Comparison of ENCODE assay signal across 1 fruit fly cellular context in the genomic region with DNA sequence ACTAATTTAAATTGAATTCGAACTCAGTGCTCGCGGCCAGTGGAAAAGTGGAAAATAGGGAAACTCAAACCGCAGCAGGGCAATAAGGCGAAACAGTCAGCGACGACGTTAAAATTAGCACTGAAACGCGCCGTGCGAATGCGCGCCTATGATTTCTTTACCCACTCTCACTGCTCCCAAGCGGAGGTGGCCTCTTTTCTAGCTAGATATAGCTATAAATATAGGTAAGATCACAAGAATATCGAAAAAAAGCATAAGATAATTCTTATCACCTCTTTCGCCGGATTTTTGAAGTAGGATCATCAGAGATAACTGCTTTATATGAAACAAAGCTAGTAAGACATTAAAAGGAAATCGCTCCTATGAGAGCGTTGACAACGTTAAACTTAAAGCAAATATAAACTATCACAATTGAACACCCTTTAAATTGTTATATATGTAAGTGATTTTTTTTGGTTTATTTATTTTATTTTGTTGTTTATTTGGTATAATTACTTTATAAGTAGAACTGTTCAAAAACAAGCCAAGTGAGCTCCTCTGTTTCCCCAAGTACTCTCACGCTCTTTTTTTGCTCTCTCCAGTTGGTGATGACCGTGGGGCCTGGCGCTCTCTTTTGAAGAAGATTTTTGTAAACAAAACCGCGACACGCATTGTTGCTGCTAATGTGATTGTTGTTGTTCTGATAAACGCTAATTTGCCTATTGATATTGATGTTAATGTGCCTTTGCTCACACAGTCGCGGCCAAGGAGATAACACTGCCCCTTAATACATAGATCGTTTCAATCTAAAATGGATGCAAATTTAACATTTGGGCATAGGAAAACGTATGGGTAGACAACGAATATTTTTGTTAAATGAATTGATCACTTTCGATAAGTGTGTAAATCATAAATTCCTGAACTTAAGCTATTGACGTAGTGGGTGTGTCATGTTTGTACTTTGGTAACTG.
A peak's percentile ranks its signal among the peaks of the same experiment; 100 is the strongest.
TF ChIP-seq lines count a peak whose summit lies in the region.

A gene (minus strand): TSS at position 124 of the 950 bp plus-strand sequence.

TF ChIP-seq in whole organism, embryonic, 481 proteins besides CTCF, POLR2A, EP300 and RAD21 (continued from another document and continues in another):
- peak; percentile 20 for TF ChIP-seq fu2 (GFP tag; optimal IDR thresholded peaks at IDR 0.05; lab: Kevin White, UChicago)
- TF ChIP-seq chn (GFP tag; optimal IDR thresholded peaks at IDR 0.05; lab: Kevin White, UChicago): no peak
- TF ChIP-seq CG9817 (tag; optimal IDR thresholded peaks at IDR 0.05; lab: Kevin White, UChicago): peak; percentile 37
- TF ChIP-seq tgo (GFP tag; IDR thresholded peaks at IDR 0.05; lab: Robert Waterston, UW): peak; percentile 49; the same call in 2 of the 3 replicates
- TF ChIP-seq Sox100B (GFP tag; optimal IDR thresholded peaks at IDR 0.05; lab: Kevin White, UChicago): peak; percentile 55
- peak; percentile 23 for TF ChIP-seq caup (GFP tag; optimal IDR thresholded peaks at IDR 0.05; lab: Kevin White, UChicago; ENCODE audit: severe bottlenecking)
- TF ChIP-seq dmrt99B (tag; optimal IDR thresholded peaks at IDR 0.05; lab: Kevin White, UChicago): peak; percentile 48
- no peak for TF ChIP-seq Bteb2 (GFP tag; optimal IDR thresholded peaks at IDR 0.05; lab: Kevin White, UChicago)
- no peak for TF ChIP-seq CG4854 (GFP tag; optimal IDR thresholded peaks at IDR 0.05; lab: Kevin White, UChicago)
- TF ChIP-seq wor (GFP tag; IDR thresholded peaks at IDR 0.05; lab: Robert Waterston, UW): no peak
- TF ChIP-seq Hsf (GFP tag; optimal IDR thresholded peaks at IDR 0.05; lab: Kevin White, UChicago): peak; percentile 39
- TF ChIP-seq kni (GFP tag; optimal IDR thresholded peaks at IDR 0.05; lab: Kevin White, UChicago): no peak
- no peak for TF ChIP-seq CG8478 (optimal IDR thresholded peaks at IDR 0.05; lab: Kevin White, UChicago)
- TF ChIP-seq pum (GFP tag; optimal IDR thresholded peaks at IDR 0.05; lab: Kevin White, UChicago): no peak
- TF ChIP-seq CG17912 (GFP tag; optimal IDR thresholded peaks at IDR 0.05; lab: Kevin White, UChicago): no peak
- peak; percentile 49 for TF ChIP-seq ATbp (GFP tag; optimal IDR thresholded peaks at IDR 0.05; lab: Kevin White, UChicago)
- no peak for TF ChIP-seq jumu (GFP tag; optimal IDR thresholded peaks at IDR 0.05; lab: Kevin White, UChicago)
- no peak for TF ChIP-seq CG6689 (GFP tag; IDR thresholded peaks at IDR 0.05; lab: Robert Waterston, UW)
- TF ChIP-seq dpn (GFP tag; optimal IDR thresholded peaks at IDR 0.05; lab: Kevin White, UChicago): peak in 1 of 2 experiments; percentile 48
- TF ChIP-seq CG34376 (GFP tag; optimal IDR thresholded peaks at IDR 0.05; lab: Kevin White, UChicago): peak; percentile 36
- TF ChIP-seq btn (GFP tag; optimal IDR thresholded peaks at IDR 0.05; lab: Kevin White, UChicago): no peak
- peak; percentile 21 for TF ChIP-seq Oli (tag; optimal IDR thresholded peaks at IDR 0.05; lab: Kevin White, UChicago)
- TF ChIP-seq Sox102F (GFP tag; optimal IDR thresholded peaks at IDR 0.05; lab: Kevin White, UChicago): peak; percentile 56
- peak; percentile 74 for TF ChIP-seq Atf6 (GFP tag; IDR thresholded peaks at IDR 0.05; lab: Robert Waterston, UW)
- TF ChIP-seq CG17568 (GFP tag; optimal IDR thresholded peaks at IDR 0.05; lab: Kevin White, UChicago): peak; percentile 60
- no peak for TF ChIP-seq ash1 (GFP tag; optimal IDR thresholded peaks at IDR 0.05; lab: Kevin White, UChicago)
- no peak for TF ChIP-seq Scr (GFP tag; IDR thresholded peaks at IDR 0.05; lab: Robert Waterston, UW; ENCODE audit: partially characterized antibody)
- peak; percentile 78 for TF ChIP-seq Rfx (GFP tag; IDR thresholded peaks at IDR 0.05; lab: Robert Waterston, UW)
- TF ChIP-seq CG15514 (GFP tag; optimal IDR thresholded peaks at IDR 0.05; lab: Kevin White, UChicago): peak; percentile 51
- peak; percentile 10 for TF ChIP-seq CG15601 (tag; optimal IDR thresholded peaks at IDR 0.05; lab: Kevin White, UChicago)
- peak; percentile 54 for TF ChIP-seq fd64A (GFP tag; optimal IDR thresholded peaks at IDR 0.05; lab: Kevin White, UChicago)
- peak; percentile 59; the same call in 1 of the 3 replicates for TF ChIP-seq CG2199 (GFP tag; IDR thresholded peaks at IDR 0.05; lab: Robert Waterston, UW)
- peak; percentile 35 for TF ChIP-seq Ssrp (tag; optimal IDR thresholded peaks at IDR 0.05; lab: Kevin White, UChicago)
- TF ChIP-seq CG17802 (tag; optimal IDR thresholded peaks at IDR 0.05; lab: Kevin White, UChicago): no peak
- peak; percentile 30 for TF ChIP-seq CG17385 (GFP tag; optimal IDR thresholded peaks at IDR 0.05; lab: Kevin White, UChicago)
- TF ChIP-seq CG6791 (GFP tag; IDR thresholded peaks at IDR 0.05; lab: Robert Waterston, UW; ENCODE audit: partially characterized antibody): 0 out of 3 replicates have a peak, but pooled peaks have one; percentile 37
- peak; percentile 59 for TF ChIP-seq CG6765 (GFP tag; optimal IDR thresholded peaks at IDR 0.05; lab: Kevin White, UChicago)
- peak; percentile 81 for TF ChIP-seq CG12071 (GFP tag; optimal IDR thresholded peaks at IDR 0.05; lab: Kevin White, UChicago)
- no peak for TF ChIP-seq pita (GFP tag; optimal IDR thresholded peaks at IDR 0.05; lab: Kevin White, UChicago)
- no peak for TF ChIP-seq pfk (GFP tag; optimal IDR thresholded peaks at IDR 0.05; lab: Kevin White, UChicago)
- no peak for TF ChIP-seq mld (GFP tag; IDR thresholded peaks at IDR 0.05; lab: Robert Waterston, UW; ENCODE audit: partially characterized antibody)
- no peak for TF ChIP-seq lbe (GFP tag; optimal IDR thresholded peaks at IDR 0.05; lab: Kevin White, UChicago)
- no peak for TF ChIP-seq Hr39 (optimal IDR thresholded peaks at IDR 0.05; lab: Kevin White, UChicago)
- peak; percentile 28; the same call in 1 of the 2 replicates for TF ChIP-seq cas (GFP tag; IDR thresholded peaks at IDR 0.05; lab: Robert Waterston, UW)
- no peak for TF ChIP-seq cg (GFP tag; optimal IDR thresholded peaks at IDR 0.05; lab: Kevin White, UChicago)
- no peak for TF ChIP-seq Atf3 (GFP tag; optimal IDR thresholded peaks at IDR 0.05; lab: Kevin White, UChicago)
- no peak for TF ChIP-seq Dp (GFP tag; optimal IDR thresholded peaks at IDR 0.05; lab: Kevin White, UChicago)
- no peak for TF ChIP-seq repo (GFP tag; optimal IDR thresholded peaks at IDR 0.05; lab: Kevin White, UChicago)
- no peak for TF ChIP-seq Stat92E (GFP tag; optimal IDR thresholded peaks at IDR 0.05; lab: Kevin White, UChicago)
- TF ChIP-seq al (GFP tag; IDR thresholded peaks at IDR 0.05; lab: Robert Waterston, UW): 0 out of 2 replicates have a peak, but pooled peaks have one; percentile 37
- TF ChIP-seq ci (GFP tag; IDR thresholded peaks at IDR 0.05; lab: Robert Waterston, UW): peak; percentile 53; the same call in 2 of the 3 replicates
- TF ChIP-seq Dref (GFP tag; IDR thresholded peaks at IDR 0.05; lab: Robert Waterston, UW): no peak
- TF ChIP-seq CG32772 (GFP tag; IDR thresholded peaks at IDR 0.05; lab: Robert Waterston, UW): no peak
- peak; percentile 67 for TF ChIP-seq gem (tag; optimal IDR thresholded peaks at IDR 0.05; lab: Kevin White, UChicago)
- TF ChIP-seq CG18476 (GFP tag; optimal IDR thresholded peaks at IDR 0.05; lab: Kevin White, UChicago): peak; percentile 18
- peak; percentile 47 for TF ChIP-seq CG8924 (tag; optimal IDR thresholded peaks at IDR 0.05; lab: Kevin White, UChicago)
- peak; percentile 58 for TF ChIP-seq Hmr (GFP tag; optimal IDR thresholded peaks at IDR 0.05; lab: Kevin White, UChicago)
- TF ChIP-seq CG10565 (GFP tag; optimal IDR thresholded peaks at IDR 0.05; lab: Kevin White, UChicago): no peak
- TF ChIP-seq Doc3 (GFP tag; IDR thresholded peaks at IDR 0.05; lab: Robert Waterston, UW; ENCODE audit: partially characterized antibody): no peak
- no peak for TF ChIP-seq Tbp (GFP tag; optimal IDR thresholded peaks at IDR 0.05; lab: Kevin White, UChicago)
- peak; percentile 1 for TF ChIP-seq CG10431 (GFP tag; optimal IDR thresholded peaks at IDR 0.05; lab: Kevin White, UChicago)
- peak; percentile 62 for TF ChIP-seq Fer1 (GFP tag; optimal IDR thresholded peaks at IDR 0.05; lab: Kevin White, UChicago)
- TF ChIP-seq rib (GFP tag; IDR thresholded peaks at IDR 0.05; lab: Robert Waterston, UW): peak; percentile 57
- peak; percentile 3 for TF ChIP-seq nau (GFP tag; optimal IDR thresholded peaks at IDR 0.05; lab: Kevin White, UChicago)
- no peak for TF ChIP-seq knrl (GFP tag; IDR thresholded peaks at IDR 0.05; lab: Robert Waterston, UW; ENCODE audit: partially characterized antibody)
- peak; percentile 9 for TF ChIP-seq CG30431 (GFP tag; optimal IDR thresholded peaks at IDR 0.05; lab: Kevin White, UChicago)
- no peak for TF ChIP-seq gfzf (GFP tag; optimal IDR thresholded peaks at IDR 0.05; lab: Kevin White, UChicago)
- no peak for TF ChIP-seq dimm (GFP tag; IDR thresholded peaks at IDR 0.05; lab: Robert Waterston, UW)
- 0 out of 3 replicates have a peak, but pooled peaks have one; percentile 27 for TF ChIP-seq Dbx (GFP tag; IDR thresholded peaks at IDR 0.05; lab: Robert Waterston, UW)
- TF ChIP-seq CG3995 (GFP tag; optimal IDR thresholded peaks at IDR 0.05; lab: Kevin White, UChicago): peak; percentile 69
- TF ChIP-seq CG11723 (GFP tag; optimal IDR thresholded peaks at IDR 0.05; lab: Kevin White, UChicago): peak; percentile 42
- peak; percentile 83 for TF ChIP-seq mirr (GFP tag; optimal IDR thresholded peaks at IDR 0.05; lab: Kevin White, UChicago)
- TF ChIP-seq pan (optimal IDR thresholded peaks at IDR 0.05; lab: Kevin White, UChicago): no peak
- peak in 1 of 2 experiments; percentile 76 for TF ChIP-seq pan (GFP tag; optimal IDR thresholded peaks at IDR 0.05 in 1 of 2, IDR thresholded peaks at IDR 0.05 in 1 of 2)
- TF ChIP-seq CG16863 (GFP tag; optimal IDR thresholded peaks at IDR 0.05; lab: Kevin White, UChicago): peak; percentile 12
- TF ChIP-seq CG11560 (tag; IDR thresholded peaks at IDR 0.05; lab: Robert Waterston, UW): no peak
- TF ChIP-seq tup (GFP tag; optimal IDR thresholded peaks at IDR 0.05; lab: Kevin White, UChicago): peak; percentile 36
- peak; percentile 18 for TF ChIP-seq CG2875 (GFP tag; optimal IDR thresholded peaks at IDR 0.05; lab: Kevin White, UChicago)
- no peak for TF ChIP-seq TFAM (GFP tag; optimal IDR thresholded peaks at IDR 0.05; lab: Kevin White, UChicago)
- no peak for TF ChIP-seq CG5180 (GFP tag; optimal IDR thresholded peaks at IDR 0.05; lab: Kevin White, UChicago)
- TF ChIP-seq HLH4C (GFP tag; IDR thresholded peaks at IDR 0.05; lab: Robert Waterston, UW; ENCODE audit: partially characterized antibody): no peak
- no peak for TF ChIP-seq Chrac-16 (GFP tag; optimal IDR thresholded peaks at IDR 0.05; lab: Kevin White, UChicago)
- no peak for TF ChIP-seq slou (GFP tag; optimal IDR thresholded peaks at IDR 0.05; lab: Kevin White, UChicago)
- TF ChIP-seq CG31224 (GFP tag; IDR thresholded peaks at IDR 0.05; lab: Robert Waterston, UW): peak; percentile 30; the same call in 1 of the 2 replicates
- peak; percentile 74 for TF ChIP-seq gro (GFP tag; optimal IDR thresholded peaks at IDR 0.05; lab: Kevin White, UChicago)
- peak; percentile 39; the same call in 1 of the 2 replicates for TF ChIP-seq Drgx (GFP tag; IDR thresholded peaks at IDR 0.05; lab: Robert Waterston, UW)
- peak; percentile 57 for TF ChIP-seq CG18262 (tag; optimal IDR thresholded peaks at IDR 0.05; lab: Kevin White, UChicago)
- peak; percentile 77 for TF ChIP-seq CrebB (tag; optimal IDR thresholded peaks at IDR 0.05; lab: Kevin White, UChicago)
- TF ChIP-seq sisA (GFP tag; IDR thresholded peaks at IDR 0.05; lab: Robert Waterston, UW): no peak
- no peak for TF ChIP-seq toy (GFP tag; IDR thresholded peaks at IDR 0.05; lab: Robert Waterston, UW)
- TF ChIP-seq CG1529 (GFP tag; optimal IDR thresholded peaks at IDR 0.05; lab: Kevin White, UChicago): peak; percentile 24
- no peak for TF ChIP-seq HmgD (GFP tag; optimal IDR thresholded peaks at IDR 0.05; lab: Kevin White, UChicago)
- TF ChIP-seq pho (GFP tag; optimal IDR thresholded peaks at IDR 0.05; lab: Kevin White, UChicago): peak; percentile 48
- TF ChIP-seq C15 (GFP tag; IDR thresholded peaks at IDR 0.05; lab: Robert Waterston, UW): peak; percentile 23; the same call in 1 of the 3 replicates
- no peak for TF ChIP-seq CG5953 (GFP tag; IDR thresholded peaks at IDR 0.05; lab: Robert Waterston, UW)
- no peak for TF ChIP-seq fd102C (GFP tag; optimal IDR thresholded peaks at IDR 0.05; lab: Kevin White, UChicago)
- TF ChIP-seq CG12299 (tag; optimal IDR thresholded peaks at IDR 0.05; lab: Kevin White, UChicago): no peak
- TF ChIP-seq CG6854 (GFP tag; optimal IDR thresholded peaks at IDR 0.05; lab: Kevin White, UChicago): peak; percentile 53
- TF ChIP-seq CHES-1-like (GFP tag; optimal IDR thresholded peaks at IDR 0.05; lab: Kevin White, UChicago): peak; percentile 51
- TF ChIP-seq tll (GFP tag; optimal IDR thresholded peaks at IDR 0.05; lab: Kevin White, UChicago): no peak
- TF ChIP-seq fd3F (GFP tag; optimal IDR thresholded peaks at IDR 0.05; lab: Kevin White, UChicago): peak; percentile 55
- no peak for TF ChIP-seq Elba2 (GFP tag; optimal IDR thresholded peaks at IDR 0.05; lab: Kevin White, UChicago)
- TF ChIP-seq CG43689 (GFP tag; IDR thresholded peaks at IDR 0.05; lab: Robert Waterston, UW): no peak; the same call in 1 of the 2 replicates
- TF ChIP-seq dati (GFP tag; IDR thresholded peaks at IDR 0.05; lab: Robert Waterston, UW): peak; percentile 50; the same call in 1 of the 2 replicates
- TF ChIP-seq BtbVII (GFP tag; optimal IDR thresholded peaks at IDR 0.05; lab: Kevin White, UChicago): peak; percentile 58
- no peak for TF ChIP-seq zen2 (GFP tag; IDR thresholded peaks at IDR 0.05; lab: Robert Waterston, UW; ENCODE audit: partially characterized antibody)
- TF ChIP-seq CG10979 (tag; optimal IDR thresholded peaks at IDR 0.05; lab: Kevin White, UChicago): peak; percentile 29
- peak; percentile 45; the same call in 1 of the 2 replicates for TF ChIP-seq ranshi (GFP tag; IDR thresholded peaks at IDR 0.05; lab: Robert Waterston, UW)
- TF ChIP-seq dysf (GFP tag; IDR thresholded peaks at IDR 0.05; lab: Robert Waterston, UW): peak; percentile 66
- no peak for TF ChIP-seq CG8765 (GFP tag; IDR thresholded peaks at IDR 0.05; lab: Robert Waterston, UW)
- no peak for TF ChIP-seq aop (GFP tag; IDR thresholded peaks at IDR 0.05; lab: Robert Waterston, UW)
- no peak for TF ChIP-seq insv (GFP tag; optimal IDR thresholded peaks at IDR 0.05; lab: Kevin White, UChicago)
- no peak for TF ChIP-seq hkb (optimal IDR thresholded peaks at IDR 0.05; lab: Kevin White, UChicago)
- TF ChIP-seq hkb (GFP tag; IDR thresholded peaks at IDR 0.05; lab: Robert Waterston, UW): peak; percentile 77
- TF ChIP-seq CG12744 (GFP tag; optimal IDR thresholded peaks at IDR 0.05; lab: Kevin White, UChicago): peak; percentile 32
- no peak for TF ChIP-seq br (optimal IDR thresholded peaks at IDR 0.05; lab: Kevin White, UChicago)
- TF ChIP-seq MBD-R2 (GFP tag; IDR thresholded peaks at IDR 0.05; lab: Robert Waterston, UW): peak; percentile 22; the same call in 1 of the 2 replicates
- TF ChIP-seq danr (GFP tag; IDR thresholded peaks at IDR 0.05; lab: Robert Waterston, UW): no peak
- no peak for TF ChIP-seq Ravus (GFP tag; IDR thresholded peaks at IDR 0.05; lab: Robert Waterston, UW)
